Fruit fly (Drosophila melanogaster) Kc167 (cell line): ENCODE results near the gene CG11771.

Source experiments
- Myc ChIP-seq: fragments of >200 bp; optimal IDR thresholded peaks from 2 replicates; lab custom pipeline; 2017; ENCODE audit warnings: missing external identifiers
- insv ChIP-seq: fragments of >200 bp; optimal IDR thresholded peaks from 3 replicates; lab custom pipeline; 2018; ENCODE audit warnings: missing external identifiers
- psq ChIP-seq: fragments of >200 bp; optimal IDR thresholded peaks from 2 replicates; lab custom pipeline; 2017; ENCODE audit warnings: missing external identifiers

DNA sequence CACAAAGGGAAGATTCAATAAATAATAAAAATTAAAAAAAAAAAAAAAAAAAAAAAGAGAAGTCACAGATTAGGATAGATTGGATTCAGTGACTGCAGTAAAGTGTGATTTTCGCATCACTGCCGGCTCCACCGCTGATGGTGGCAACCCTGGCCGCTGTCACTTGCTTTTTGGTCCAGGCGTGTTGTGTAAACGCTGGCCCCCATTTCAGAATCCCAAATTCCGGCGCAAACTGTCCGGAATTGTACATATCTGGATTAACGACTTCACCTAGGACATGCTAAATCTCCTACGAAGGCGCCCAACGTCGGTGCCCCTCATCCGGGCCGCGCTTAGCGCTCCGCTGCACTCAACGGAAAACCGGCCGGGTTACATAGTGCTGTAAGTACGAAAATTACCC is at the start of gene CG11771:
- TF ChIP-seq psq (no peak), Myc (lab: Kevin White, UChicago) (no peak), insv (lab: Kevin White, UChicago) (no peak)
